Worm (Caenorhabditis elegans) whole organism, midembryonic: Measurements from ENCODE around the gene sri-2.
"Not testable (repeated sequence)": the region's sequence is repeated elsewhere in the genome, so short reads cannot be mapped to it uniquely, and the experiment has no call there.

ENCODE experiments used
- T22C8.4 ChIP-seq: fragments of 200-800 bp; sonication (Bioruptor generic); IDR thresholded peaks from 2 replicates; pipeline ENCODE4 v1.3.6; 2022; ENCODE audit warnings: missing genetic modification characterization, missing compliant biosample characterization
- cog-1 ChIP-seq: sonication (generic microtip); optimal IDR thresholded peaks from 2 replicates; lab custom pipeline; 2016; ENCODE audit warnings: missing genetic modification characterization, missing compliant biosample characterization
- flt-1 ChIP-seq: fragments of 200-800 bp; sonication (Bioruptor generic); IDR thresholded peaks from 2 replicates; pipeline ENCODE4 v1.3.6; 2022; ENCODE audit warnings: missing genetic modification characterization, missing compliant biosample characterization
- klf-2 ChIP-seq: fragments of 200-800 bp; sonication (Bioruptor generic); conservative IDR thresholded peaks from 2 replicates; pipeline ENCODE4 v1.3.6; 2022; ENCODE audit warnings: missing genetic modification reagents, missing genetic modification characterization, missing compliant biosample characterization
- med-1 ChIP-seq: sonication (generic microtip); optimal IDR thresholded peaks from 2 replicates; lab custom pipeline; 2017; ENCODE audit warnings: missing genetic modification characterization, mild to moderate bottlenecking, missing compliant biosample characterization, antibody characterized with exemption, missing genetic modification reagents; ENCODE audit not compliant: insufficient read depth
- ref-1 ChIP-seq: fragments of 200-800 bp; sonication (Bioruptor generic); conservative IDR thresholded peaks from 2 replicates; pipeline ENCODE4 v1.3.6; 2022; ENCODE audit warnings: missing genetic modification reagents, missing genetic modification characterization, missing compliant biosample characterization
- tab-1 ChIP-seq: fragments of 200-800 bp; sonication (Bioruptor generic); IDR thresholded peaks from 2 replicates; pipeline ENCODE4 v1.3.6; 2022; ENCODE audit warnings: missing genetic modification characterization, missing compliant biosample characterization
- ztf-23 ChIP-seq: fragments of 200-800 bp; sonication (Bioruptor generic); IDR thresholded peaks from 2 replicates; pipeline ENCODE4 v1.3.6; 2022; ENCODE audit warnings: missing genetic modification reagents, missing genetic modification characterization, missing compliant biosample characterization
- ztf-29 ChIP-seq: fragments of 200-800 bp; sonication (Bioruptor generic); IDR thresholded peaks from 2 replicates; pipeline ENCODE4 v1.3.6; 2022; ENCODE audit warnings: missing genetic modification reagents, missing genetic modification characterization, missing compliant biosample characterization

sri-2 gene

DNA sequence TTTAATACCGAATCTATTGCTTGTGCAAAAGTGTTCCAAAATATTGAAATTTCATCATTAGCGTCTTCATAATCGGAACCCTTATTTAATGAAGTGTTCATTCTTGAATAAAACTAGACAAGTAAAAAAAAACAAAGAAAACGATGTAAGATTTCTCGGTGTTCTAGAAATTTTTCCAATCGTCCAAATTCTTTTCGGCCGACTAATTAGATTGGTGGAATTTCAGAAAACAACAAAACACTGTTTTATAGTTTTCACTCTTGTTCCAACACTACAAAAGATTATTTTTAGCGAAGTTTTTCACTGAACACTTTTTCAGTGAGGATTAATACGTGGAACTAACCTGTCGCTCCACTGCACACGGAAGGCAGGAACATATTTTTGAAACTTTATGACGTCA lies 12.3 kb downstream of the sri-2 start, which contains the start of gene srw-56:
Gene srw-56, minus strand, starts transcription at position 101 of the 400 bp plus-strand sequence.
- TF ChIP-seq T22C8.4 (GFP tag; lab: Robert Waterston, UW) (no peak), ztf-29 (GFP tag; lab: Robert Waterston, UW) (no peak), cog-1 (tag; lab: Kevin White, UChicago) (no peak), tab-1 (no peak), ztf-23 (no peak), flt-1 (GFP tag; lab: Robert Waterston, UW) (no peak), klf-2 (GFP tag; lab: Robert Waterston, UW) (no peak), ref-1 (GFP tag; lab: Robert Waterston, UW) (no peak), med-1 (GFP tag; lab: Kevin White, UChicago) (no peak)

ce11 chrV:15950903-15951302 lies 14.1 kb downstream of the sri-2 start, which contains the start of gene srw-59:
TSS of gene srw-59 (minus strand) at chrV:15951003.
- TF ChIP-seq flt-1 (GFP tag; lab: Robert Waterston, UW), result no peak
- no peak for TF ChIP-seq ztf-23
- TF ChIP-seq klf-2 (GFP tag; lab: Robert Waterston, UW), result no peak
- no peak for TF ChIP-seq ref-1 (GFP tag; lab: Robert Waterston, UW)
- TF ChIP-seq cog-1 (tag; lab: Kevin White, UChicago), result no peak
- no peak for TF ChIP-seq ztf-29 (GFP tag; lab: Robert Waterston, UW)
- TF ChIP-seq T22C8.4 (GFP tag; lab: Robert Waterston, UW), result no peak
- TF ChIP-seq med-1 (GFP tag; lab: Kevin White, UChicago), result no peak

DNA sequence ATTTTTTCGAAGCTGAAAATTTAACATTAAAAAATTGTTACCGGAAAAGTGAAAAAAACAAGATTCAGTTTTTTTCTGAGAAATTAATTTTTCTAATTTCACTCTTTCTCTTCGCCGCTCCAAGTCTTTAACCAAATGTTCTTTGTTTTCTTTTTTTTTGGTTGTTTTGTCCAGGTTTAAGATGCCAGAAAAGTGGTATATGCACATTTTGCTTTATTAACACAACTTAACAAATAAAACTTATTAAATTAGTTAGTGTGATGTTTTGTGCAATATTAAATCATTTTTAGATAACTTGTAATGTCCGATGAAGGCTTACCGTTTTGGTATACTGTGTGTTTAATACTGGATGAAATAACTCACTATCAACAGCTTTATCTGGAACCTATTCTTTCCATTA lies 21.9 kb downstream of the sri-2 start, which contains the start of gene srw-53:
Gene srw-53, plus strand, starts transcription at position 301 of the 400 bp plus-strand sequence.
- TF ChIP-seq klf-2 (GFP tag; lab: Robert Waterston, UW) (no peak), cog-1 (tag; lab: Kevin White, UChicago) (no peak), flt-1 (GFP tag; lab: Robert Waterston, UW) (no peak), ref-1 (GFP tag; lab: Robert Waterston, UW) (no peak), T22C8.4 (GFP tag; lab: Robert Waterston, UW) (no peak), ztf-23 (no peak), med-1 (GFP tag; lab: Kevin White, UChicago) (no peak), ztf-29 (GFP tag; lab: Robert Waterston, UW) (no peak), tab-1 (no peak)

DNA sequence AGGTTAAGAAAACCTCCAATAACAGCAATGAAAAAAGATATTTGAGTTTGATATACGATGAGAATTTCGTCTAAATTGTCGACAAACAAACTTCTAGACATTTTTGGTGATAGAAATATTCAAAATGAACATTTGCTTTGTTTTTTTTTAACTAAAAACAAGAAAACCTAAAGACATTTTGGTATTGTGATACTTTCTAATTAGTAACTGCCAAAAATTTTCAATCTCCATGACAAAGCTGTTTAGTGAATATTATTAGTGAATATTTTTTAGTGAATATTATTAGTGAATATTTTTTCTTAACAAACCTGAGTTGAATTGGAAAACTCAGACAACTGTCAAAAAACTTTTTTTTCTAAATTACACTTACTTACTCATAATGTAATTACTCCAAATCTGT lies 24.8 kb downstream of the sri-2 start, which contains the start of gene srw-55:
Gene srw-55, minus strand, starts transcription at position 101 of the 400 bp plus-strand sequence.
- no peak for TF ChIP-seq ref-1 (GFP tag; lab: Robert Waterston, UW)
- TF ChIP-seq tab-1, result no peak
- no peak for TF ChIP-seq cog-1 (tag; lab: Kevin White, UChicago)
- no peak for TF ChIP-seq ztf-23
- TF ChIP-seq flt-1 (GFP tag; lab: Robert Waterston, UW), result no peak
- TF ChIP-seq ztf-29 (GFP tag; lab: Robert Waterston, UW), result no peak
- no peak for TF ChIP-seq T22C8.4 (GFP tag; lab: Robert Waterston, UW)
- no peak for TF ChIP-seq klf-2 (GFP tag; lab: Robert Waterston, UW)
- TF ChIP-seq med-1 (GFP tag; lab: Kevin White, UChicago), result no peak

DNA sequence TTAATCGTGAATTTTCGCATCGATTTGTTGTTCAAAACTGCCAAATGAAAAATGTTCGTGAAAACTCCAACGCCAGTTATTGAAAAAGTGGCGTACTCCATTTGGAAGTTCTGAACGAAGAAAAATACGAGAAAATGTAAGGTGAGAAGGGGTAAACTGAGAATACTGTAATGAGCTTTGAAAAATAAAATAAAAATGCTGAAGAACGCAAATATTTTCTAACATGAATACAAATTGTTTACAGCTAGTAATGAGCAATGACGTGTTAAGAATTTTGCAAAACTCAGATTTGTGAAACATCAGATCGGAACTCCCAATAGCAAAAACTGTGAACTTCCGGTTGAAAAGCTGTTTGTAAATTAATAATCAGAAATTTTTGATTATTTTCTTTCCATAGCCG lies 32.6 kb downstream of the sri-2 start, which contains the start of gene srw-26:
Gene srw-26, minus strand, starts transcription at position 101 of the 400 bp plus-strand sequence.
- TF ChIP-seq med-1 (GFP tag; lab: Kevin White, UChicago), result no peak
- TF ChIP-seq flt-1 (GFP tag; lab: Robert Waterston, UW), result no peak
- TF ChIP-seq ref-1 (GFP tag; lab: Robert Waterston, UW), result no peak
- no peak for TF ChIP-seq ztf-23
- no peak for TF ChIP-seq klf-2 (GFP tag; lab: Robert Waterston, UW)
- no peak for TF ChIP-seq cog-1 (tag; lab: Kevin White, UChicago)
- TF ChIP-seq ztf-29 (GFP tag; lab: Robert Waterston, UW), result no peak
- no peak for TF ChIP-seq T22C8.4 (GFP tag; lab: Robert Waterston, UW)
- TF ChIP-seq tab-1, result no peak

DNA sequence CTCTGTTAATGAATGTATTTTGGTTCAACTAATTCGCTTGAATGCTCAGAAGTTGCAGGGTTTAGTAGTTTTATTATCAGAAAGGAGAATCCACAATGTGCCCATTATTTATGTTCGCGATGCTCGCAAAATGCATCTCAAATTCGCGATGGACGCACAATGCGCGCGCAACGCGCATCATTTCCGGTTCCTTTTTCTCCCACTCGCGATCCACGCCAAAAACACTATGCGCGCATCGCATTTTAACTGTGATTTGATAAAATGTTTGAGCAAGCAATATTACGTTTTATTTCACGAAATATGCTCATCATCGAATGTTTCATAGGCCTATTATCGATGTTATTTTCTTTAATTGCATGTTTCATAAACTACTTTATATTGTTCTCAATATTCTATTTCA lies 35.1 kb downstream of the sri-2 start, which contains the start of gene srbc-77:
Gene srbc-77, plus strand, starts transcription at position 301 of the 400 bp plus-strand sequence.
- not testable (repeated sequence) for TF ChIP-seq cog-1 (tag; lab: Kevin White, UChicago); med-1 (GFP tag; lab: Kevin White, UChicago); tab-1

- TF ChIP-seq med-1 (GFP tag; lab: Kevin White, UChicago) (no peak), tab-1 (no peak), flt-1 (GFP tag; lab: Robert Waterston, UW) (no peak), T22C8.4 (GFP tag; lab: Robert Waterston, UW) (no peak), klf-2 (GFP tag; lab: Robert Waterston, UW) (no peak), cog-1 (tag; lab: Kevin White, UChicago) (no peak), ref-1 (GFP tag; lab: Robert Waterston, UW) (no peak), ztf-23 (no peak)
Observed at ce11 chrV:15928325-15928724, 36.7 kb downstream of the sri-2 start, which contains the start of gene pzf-1. TSS of gene pzf-1 (minus strand) at chrV:15928425.

DNA sequence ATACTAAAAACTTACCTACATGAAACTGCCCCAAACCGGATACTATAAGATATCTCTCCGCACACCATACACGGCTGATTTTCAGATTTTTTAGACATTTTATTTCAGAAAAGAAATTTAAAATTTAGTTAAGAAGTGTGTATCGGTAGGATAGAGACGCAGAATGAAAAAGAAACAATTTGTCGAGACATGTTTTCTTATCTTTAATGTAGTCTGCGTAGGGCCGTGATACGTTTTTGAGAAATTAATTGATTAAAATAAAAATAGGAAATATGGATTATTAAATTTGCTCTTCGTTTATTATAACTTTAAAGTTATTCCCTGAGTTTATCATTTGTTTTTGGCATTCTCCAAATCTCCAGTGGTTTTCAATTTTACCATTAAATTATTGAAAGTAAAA lies 40.7 kb downstream of the sri-2 start, which contains the start of gene nhr-108:
Gene nhr-108, minus strand, starts transcription at position 166 of the 400 bp plus-strand sequence.
- no peak for TF ChIP-seq ref-1 (GFP tag; lab: Robert Waterston, UW)
- TF ChIP-seq cog-1 (tag; lab: Kevin White, UChicago), result no peak
- TF ChIP-seq flt-1 (GFP tag; lab: Robert Waterston, UW), result no peak
- no peak for TF ChIP-seq tab-1
- TF ChIP-seq klf-2 (GFP tag; lab: Robert Waterston, UW), result no peak
- no peak for TF ChIP-seq ztf-23
- TF ChIP-seq ztf-29 (GFP tag; lab: Robert Waterston, UW), result no peak
- TF ChIP-seq T22C8.4 (GFP tag; lab: Robert Waterston, UW), result no peak
- TF ChIP-seq med-1 (GFP tag; lab: Kevin White, UChicago), result no peak

ce11 chrV:15922979-15923378 lies 42.0 kb downstream of the sri-2 start, which contains the start of gene F35E8.13:
TSS of gene F35E8.13 (plus strand) at chrV:15923279.
- TF ChIP-seq T22C8.4 (GFP tag; lab: Robert Waterston, UW), result no peak
- TF ChIP-seq med-1 (GFP tag; lab: Kevin White, UChicago), result no peak
- no peak for TF ChIP-seq ref-1 (GFP tag; lab: Robert Waterston, UW)
- TF ChIP-seq cog-1 (tag; lab: Kevin White, UChicago), result no peak
- TF ChIP-seq ztf-23, result no peak
- TF ChIP-seq klf-2 (GFP tag; lab: Robert Waterston, UW), result no peak
- TF ChIP-seq tab-1, result no peak
- TF ChIP-seq ztf-29 (GFP tag; lab: Robert Waterston, UW), result no peak
